Worm (Caenorhabditis elegans) whole organism, young adult: ENCODE results near the gene F52G3.7.

Experiments used
- K12H6.12 ChIP-seq: fragments of 200-800 bp; sonication (Bioruptor generic); optimal IDR thresholded peaks from 2 replicates; lab custom pipeline; 2018; ENCODE audit warnings: mild to moderate bottlenecking, missing genetic modification characterization, missing compliant biosample characterization
- Y53F4B.3 ChIP-seq: fragments of 200-800 bp; sonication (Bioruptor generic); IDR thresholded peaks from 2 replicates; pipeline ENCODE4 v1.3.6; 2022; ENCODE audit warnings: missing genetic modification reagents, missing genetic modification characterization, missing compliant biosample characterization
- Y67H2A.10 ChIP-seq: fragments of 200-800 bp; sonication (Bioruptor generic); conservative IDR thresholded peaks from 2 replicates; pipeline ENCODE4 v1.3.6; 2022; ENCODE audit warnings: missing genetic modification reagents, missing genetic modification characterization, missing compliant biosample characterization
- egrh-3 ChIP-seq: fragments of 200-800 bp; sonication (Bioruptor generic); IDR thresholded peaks from 2 replicates; pipeline ENCODE4 v1.3.6; 2022; ENCODE audit warnings: missing genetic modification reagents, missing genetic modification characterization, missing compliant biosample characterization
- him-1 ChIP-seq: sonication (generic microtip); optimal IDR thresholded peaks from 2 replicates; lab custom pipeline; 2016; ENCODE audit warnings: missing genotype, missing genetic modification reagents, missing genetic modification characterization, missing compliant biosample characterization
- let-526 ChIP-seq: fragments of 200-800 bp; sonication (Bioruptor generic); IDR thresholded peaks from 2 replicates; pipeline ENCODE4 v1.3.6; 2022; ENCODE audit warnings: missing genetic modification reagents, missing genetic modification characterization, missing compliant biosample characterization
- madf-10 ChIP-seq: sonication (generic microtip); optimal IDR thresholded peaks from 2 replicates; lab custom pipeline; 2016; ENCODE audit warnings: mild to moderate bottlenecking, missing genetic modification characterization, missing compliant biosample characterization
- repo-1 ChIP-seq: sonication (generic microtip); optimal IDR thresholded peaks from 2 replicates; lab custom pipeline; 2017; ENCODE audit warnings: mild to moderate bottlenecking, missing genetic modification characterization, missing compliant biosample characterization
- sea-2 ChIP-seq: fragments of 200-800 bp; sonication (Bioruptor generic); IDR thresholded peaks from 2 replicates; pipeline ENCODE4 v1.3.6; 2022; ENCODE audit warnings: missing genetic modification characterization, missing compliant biosample characterization
- snpc-3.4 ChIP-seq: sonication (generic microtip); optimal IDR thresholded peaks from 2 replicates; lab custom pipeline; 2017; ENCODE audit warnings: missing genetic modification characterization, mild to moderate bottlenecking, missing compliant biosample characterization, antibody characterized with exemption, moderate library complexity, missing genotype, missing genetic modification reagents
- snpc-4 ChIP-seq, 5 experiments: fragments of 150-350 bp in 1 of 5; sonication (generic microtip) in 4 of 5; optimal IDR thresholded peaks; 2 replicates each; lab custom pipeline; 2014 to 2018; ENCODE audit warnings: missing genetic modification characterization in 5 of 5, missing biosample characterization in 3 of 5, antibody characterized with exemption in 2 of 5, mild to moderate bottlenecking in 2 of 5, missing compliant biosample characterization in 2 of 5, missing genotype in 2 of 5, moderate library complexity in 2 of 5, missing genetic modification reagents in 1 of 5
- ztf-22 ChIP-seq: fragments of 200-800 bp; sonication (Bioruptor generic); optimal IDR thresholded peaks from 2 replicates; lab custom pipeline; 2018; ENCODE audit warnings: mild to moderate bottlenecking, missing genetic modification characterization, moderate library complexity, missing compliant biosample characterization

DNA sequence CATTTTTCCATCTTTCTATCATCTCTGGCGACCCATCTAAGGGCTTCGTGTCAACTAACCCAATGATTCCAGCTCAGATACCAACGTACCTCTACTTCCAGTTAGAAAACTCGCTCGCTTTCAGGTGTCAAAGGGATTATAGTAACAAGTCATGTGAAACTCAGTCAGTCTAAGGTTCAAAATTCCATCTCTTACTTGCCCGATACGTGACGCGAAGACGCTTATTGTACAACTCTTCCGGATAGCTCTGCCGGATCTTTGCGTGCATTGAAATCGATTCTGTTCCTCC is 33.4 kb upstream of the F52G3.7 start:
- TF ChIP-seq repo-1 (tag; lab: Kevin White, UChicago) (no peak), madf-10 (no peak), egrh-3 (GFP tag; lab: Robert Waterston, UW) (no peak), snpc-3.4 (no peak), snpc-4 (GFP tag; optimal IDR thresholded peaks at IDR 0.05; lab: Kevin White, UChicago) (no peak), snpc-4 (tag; optimal IDR thresholded peaks at IDR 0.05; lab: Kevin White, UChicago) (no peak), Y67H2A.10 (GFP tag; lab: Robert Waterston, UW) (no peak), him-1 (tag; lab: Kevin White, UChicago) (no peak), let-526 (GFP tag; lab: Robert Waterston, UW) (no peak), sea-2 (GFP tag; lab: Robert Waterston, UW) (no peak), Y53F4B.3 (GFP tag; lab: Robert Waterston, UW) (no peak), K12H6.12 (no peak), ztf-22 (GFP tag; lab: Kevin White, UChicago) (no peak)
